Fruit fly (Drosophila melanogaster) S2 (cell line): Measurements from ENCODE around the gene Smvt.
A peak's percentile ranks its signal among the peaks of the same experiment; 100 is the strongest.

ENCODE experiments used
- CG8478 ChIP-seq: fragments of >200 bp; optimal IDR thresholded peaks from 2 replicates; lab custom pipeline; 2018
- CTCF ChIP-seq, 2 experiments: fragments of >200 bp; optimal IDR thresholded peaks; 2 replicates each; lab custom pipeline; 2018

Smvt gene

dm6 chr3R:31765145-31765544, 3.8 kb upstream of the Smvt start:
- TF ChIP-seq CTCF (optimal IDR thresholded peaks at IDR 0.05; lab: Kevin White, UChicago) (no peak), CG8478 (no peak)

- TF ChIP-seq CTCF (optimal IDR thresholded peaks at IDR 0.05; lab: Kevin White, UChicago), result no peak
- no peak for TF ChIP-seq CG8478
Measured at dm6 chr3R:31764672-31765071, 3.3 kb upstream of the Smvt start, which contains the start of gene CG2150. CG2150 (minus strand) TSS chr3R:31764772.

- no peak for TF ChIP-seq CTCF (optimal IDR thresholded peaks at IDR 0.05; lab: Kevin White, UChicago)
Measured at dm6 chr3R:31762672-31763071, 1.3 kb upstream of the Smvt start.

dm6 chr3R:31758587-31759167, 2.7 kb downstream of the Smvt start, which contains the start of gene CG2187:
CG2187 (minus strand) TSS chr3R:31758637.
- TF ChIP-seq CTCF (optimal IDR thresholded peaks at IDR 0.05; lab: Kevin White, UChicago) (no peak), CG8478 (no peak)

dm6 chr3R:31754605-31755004, 6.8 kb downstream of the Smvt start, which contains the start of gene salt:
salt (minus strand) TSS chr3R:31754705.
- TF ChIP-seq CTCF (optimal IDR thresholded peaks at IDR 0.05; lab: Kevin White, UChicago), result no peak
- no peak for TF ChIP-seq CG8478

- no peak for TF ChIP-seq CTCF (optimal IDR thresholded peaks at IDR 0.05; lab: Kevin White, UChicago)
- TF ChIP-seq CG8478, result no peak
Measured at dm6 chr3R:31748093-31748996, 13.0 kb downstream of the Smvt start.

dm6 chr3R:31747429-31748048, 13.8 kb downstream of the Smvt start, which contains the start of the genes nero and CG1910:
nero (minus strand) TSS chr3R:31747558.
CG1910 (plus strand) TSS chr3R:31747643.
- TF ChIP-seq CTCF (optimal IDR thresholded peaks at IDR 0.05; lab: Kevin White, UChicago), result peak; percentile 18 to 40
- no peak for TF ChIP-seq CG8478

- TF ChIP-seq CTCF (optimal IDR thresholded peaks at IDR 0.05; lab: Kevin White, UChicago), result peak in 1 of 2 experiments; percentile 24
- no peak for TF ChIP-seq CG8478
Measured at dm6 chr3R:31745629-31746081, 15.7 kb downstream of the Smvt start, which contains the start of gene awd. awd (minus strand) TSS chr3R:31746077.

dm6 chr3R:31744044-31744652, 17.2 kb downstream of the Smvt start, which contains the start of gene CG1896:
CG1896 (plus strand) TSS chr3R:31744282.
- TF ChIP-seq CG8478 (no peak), CTCF (optimal IDR thresholded peaks at IDR 0.05; lab: Kevin White, UChicago) (no peak)

- peak in 1 of 2 experiments; percentile 2 for TF ChIP-seq CTCF (optimal IDR thresholded peaks at IDR 0.05; lab: Kevin White, UChicago)
- TF ChIP-seq CG8478, result no peak
Measured at dm6 chr3R:31743279-31743678, 18.1 kb downstream of the Smvt start, which contains the start of gene Tbca. Tbca (plus strand) TSS chr3R:31743490.

- TF ChIP-seq CTCF (optimal IDR thresholded peaks at IDR 0.05; lab: Kevin White, UChicago) (no peak), CG8478 (no peak)
Measured at dm6 chr3R:31741278-31741677, 20.1 kb downstream of the Smvt start.

- TF ChIP-seq CG8478 (no peak), CTCF (optimal IDR thresholded peaks at IDR 0.05; lab: Kevin White, UChicago) (no peak)
Measured at dm6 chr3R:31739067-31739786, 22.2 kb downstream of the Smvt start.

dm6 chr3R:31738060-31738619, 23.2 kb downstream of the Smvt start, which contains the start of gene eEF1alpha2:
eEF1alpha2 (plus strand) TSS chr3R:31738468.
- TF ChIP-seq CTCF (optimal IDR thresholded peaks at IDR 0.05; lab: Kevin White, UChicago), result no peak
- TF ChIP-seq CG8478, result no peak

- TF ChIP-seq CTCF (optimal IDR thresholded peaks at IDR 0.05; lab: Kevin White, UChicago) (no peak), CG8478 (no peak)
Measured at dm6 chr3R:31736776-31737175, 24.6 kb downstream of the Smvt start, which contains the start of the genes CstF50 and CG11563. CstF50 (minus strand) TSS chr3R:31736963. CG11563 (plus strand) TSS chr3R:31737035.
